Fruit fly (Drosophila melanogaster) whole organism, embryonic: ENCODE data around the gene CG3198.

Experiments
- Antp ChIP-seq: fragments of 200-800 bp; sonication (Bioruptor generic); optimal IDR thresholded peaks from 3 replicates; lab custom pipeline; 2016; ENCODE audit warnings: missing biosample characterization, missing genetic modification characterization
- Atf3 ChIP-seq: fragments of 200-800 bp; sonication (Bioruptor generic); optimal IDR thresholded peaks from 3 replicates; lab custom pipeline; 2016; ENCODE audit warnings: missing biosample characterization, missing genetic modification characterization
- Bdp1 ChIP-seq: fragments of 200-800 bp; sonication (Bioruptor generic); optimal IDR thresholded peaks from 3 replicates; lab custom pipeline; 2016; ENCODE audit warnings: missing biosample characterization, missing genetic modification characterization
- CG11456 ChIP-seq: fragments of 200-800 bp; sonication (Bioruptor generic); IDR thresholded peaks from 3 replicates; pipeline ENCODE4 v1.3.6; 2022; ENCODE audit warnings: missing biosample characterization, missing genetic modification characterization
- CG12299 ChIP-seq: fragments of 200-800 bp; sonication (Bioruptor generic); optimal IDR thresholded peaks from 2 replicates; lab custom pipeline; 2018; ENCODE audit warnings: missing biosample characterization, mild to moderate bottlenecking, missing genetic modification characterization
- CG1233 ChIP-seq: fragments of 200-800 bp; sonication (Bioruptor generic); optimal IDR thresholded peaks from 4 replicates; lab custom pipeline; 2018; ENCODE audit warnings: missing biosample characterization, mild to moderate bottlenecking, missing genetic modification characterization
- CG17568 ChIP-seq: fragments of 200-800 bp; sonication (Bioruptor generic); optimal IDR thresholded peaks from 2 replicates; lab custom pipeline; 2018; ENCODE audit warnings: missing biosample characterization, mild to moderate bottlenecking, missing genetic modification characterization, moderate library complexity
- CG1792 ChIP-seq: fragments of 200-800 bp; sonication (Bioruptor generic); optimal IDR thresholded peaks from 2 replicates; lab custom pipeline; 2016; ENCODE audit warnings: missing biosample characterization, missing genetic modification characterization
- CG18011 ChIP-seq: fragments of 200-800 bp; sonication (Bioruptor generic); optimal IDR thresholded peaks from 2 replicates; lab custom pipeline; 2017; ENCODE audit warnings: missing biosample characterization, missing genetic modification characterization, mild to moderate bottlenecking, moderate library complexity, missing genotype
- CG18764 ChIP-seq: fragments of 200-800 bp; sonication (Bioruptor generic); optimal IDR thresholded peaks from 3 replicates; lab custom pipeline; 2016; ENCODE audit warnings: missing biosample characterization, missing genetic modification characterization
- CG3163 ChIP-seq: fragments of 200-800 bp; sonication (Bioruptor generic); optimal IDR thresholded peaks from 3 replicates; lab custom pipeline; 2016; ENCODE audit warnings: missing biosample characterization, missing genetic modification characterization
- CG3838 ChIP-seq: fragments of 200-800 bp; sonication (Bioruptor generic); optimal IDR thresholded peaks from 3 replicates; lab custom pipeline; 2016; ENCODE audit warnings: missing biosample characterization, missing genetic modification characterization
- CG6689 ChIP-seq: fragments of 200-800 bp; sonication (Bioruptor generic); IDR thresholded peaks from 2 replicates; pipeline ENCODE4 v1.3.6; 2022; ENCODE audit warnings: missing biosample characterization, missing genetic modification characterization
- D ChIP-seq, 2 experiments: fragments of 200-800 bp in 1 of 2; fragments of >200 bp in 1 of 2; sonication (Bioruptor generic) in 1 of 2; optimal IDR thresholded peaks; 2 replicates in 1 of 2; 3 replicates in 1 of 2; lab custom pipeline; 2017; ENCODE audit warnings: mild to moderate bottlenecking in 1 of 2, missing biosample characterization in 1 of 2, missing genetic modification characterization in 1 of 2, missing genetic modification reagents in 1 of 2
- Fer2 ChIP-seq: fragments of 200-800 bp; sonication (Bioruptor generic); optimal IDR thresholded peaks from 2 replicates; lab custom pipeline; 2018; ENCODE audit warnings: missing biosample characterization, mild to moderate bottlenecking, missing genetic modification characterization, moderate library complexity
- Gug ChIP-seq: fragments of 200-800 bp; sonication (Bioruptor generic); IDR thresholded peaks from 4 replicates; pipeline ENCODE4 v1.3.6; 2022; ENCODE audit warnings: missing biosample characterization, missing genetic modification characterization
- HmgZ ChIP-seq: fragments of 200-800 bp; sonication (Bioruptor generic); optimal IDR thresholded peaks from 2 replicates; lab custom pipeline; 2018; ENCODE audit warnings: missing biosample characterization, mild to moderate bottlenecking, missing genetic modification characterization
- Jarid2 ChIP-seq: fragments of 200-800 bp; sonication (Bioruptor generic); optimal IDR thresholded peaks from 3 replicates; lab custom pipeline; 2017; ENCODE audit warnings: mild to moderate bottlenecking, missing biosample characterization, missing genetic modification reagents, missing genetic modification characterization
- Kr ChIP-seq: fragments of 200-800 bp; sonication (Bioruptor generic); optimal IDR thresholded peaks from 2 replicates; lab custom pipeline; 2017; ENCODE audit warnings: missing biosample characterization, mild to moderate bottlenecking, missing genetic modification characterization
- Lpt ChIP-seq: fragments of >200 bp; optimal IDR thresholded peaks from 2 replicates; lab custom pipeline; 2018; ENCODE audit warnings: missing biosample characterization, missing genetic modification characterization
- Max ChIP-seq: fragments of 200-800 bp; sonication (Bioruptor generic); optimal IDR thresholded peaks from 2 replicates; lab custom pipeline; 2016; ENCODE audit warnings: missing biosample characterization, mild to moderate bottlenecking, missing genetic modification characterization
- Mes4 ChIP-seq: fragments of 200-800 bp; sonication (Bioruptor generic); optimal IDR thresholded peaks from 2 replicates; lab custom pipeline; 2016; ENCODE audit warnings: missing biosample characterization, missing genetic modification characterization
- Mrtf ChIP-seq: fragments of 200-800 bp; sonication (Bioruptor generic); IDR thresholded peaks from 3 replicates; pipeline ENCODE4 v1.3.6; 2022; ENCODE audit warnings: missing biosample characterization, missing genetic modification characterization
- Neu2 ChIP-seq: fragments of 200-800 bp; sonication (Bioruptor generic); optimal IDR thresholded peaks from 3 replicates; lab custom pipeline; 2016; ENCODE audit warnings: missing biosample characterization, missing genetic modification characterization, borderline replicate concordance
- Nf-YA ChIP-seq: fragments of 200-800 bp; sonication (Bioruptor generic); IDR thresholded peaks from 2 replicates; pipeline ENCODE4 v1.3.6; 2022; ENCODE audit warnings: missing biosample characterization, missing genetic modification characterization
- Spps ChIP-seq: fragments of 200-800 bp; sonication (Bioruptor generic); optimal IDR thresholded peaks from 2 replicates; lab custom pipeline; 2018; ENCODE audit warnings: missing biosample characterization, mild to moderate bottlenecking, missing genetic modification characterization
- Trl ChIP-seq, 3 experiments: fragments of >200 bp in 2 of 3; fragments of 200-800 bp in 1 of 3; sonication (Bioruptor generic) in 1 of 3; optimal IDR thresholded peaks; 2 replicates in 1 of 3; 3 replicates in 2 of 3; lab custom pipeline; 2016 to 2017; ENCODE audit warnings: missing biosample characterization in 1 of 3, missing genetic modification characterization in 1 of 3
- abd-A ChIP-seq: fragments of 200-800 bp; sonication (Bioruptor generic); optimal IDR thresholded peaks from 3 replicates; lab custom pipeline; 2019; ENCODE audit warnings: missing biosample characterization, mild to moderate bottlenecking, missing genetic modification characterization, moderate library complexity
- al ChIP-seq: fragments of 200-800 bp; sonication (Bioruptor generic); IDR thresholded peaks from 2 replicates; pipeline ENCODE4 v1.3.6; 2022; ENCODE audit warnings: missing biosample characterization, missing genetic modification characterization
- amos ChIP-seq: fragments of 200-800 bp; sonication (Bioruptor generic); IDR thresholded peaks from 2 replicates; pipeline ENCODE4 v1.3.6; 2022; ENCODE audit warnings: missing biosample characterization, missing genetic modification characterization; ENCODE audit not compliant: partially characterized antibody
- cg ChIP-seq: fragments of 200-800 bp; sonication (Bioruptor generic); optimal IDR thresholded peaks from 3 replicates; lab custom pipeline; 2019; ENCODE audit warnings: missing biosample characterization, mild to moderate bottlenecking, missing genetic modification characterization, moderate library complexity
- dmrt11E ChIP-seq: fragments of 200-800 bp; sonication (Bioruptor generic); optimal IDR thresholded peaks from 3 replicates; lab custom pipeline; 2018; ENCODE audit warnings: missing biosample characterization, mild to moderate bottlenecking, missing genetic modification characterization, moderate library complexity
- ewg ChIP-seq: fragments of 200-800 bp; sonication (Bioruptor generic); optimal IDR thresholded peaks from 3 replicates; lab custom pipeline; 2017; ENCODE audit warnings: mild to moderate bottlenecking, missing biosample characterization, missing genetic modification reagents, missing genetic modification characterization
- fd102C ChIP-seq: fragments of 200-800 bp; sonication (Bioruptor generic); optimal IDR thresholded peaks from 2 replicates; lab custom pipeline; 2018; ENCODE audit warnings: missing biosample characterization, mild to moderate bottlenecking, missing genetic modification characterization, moderate library complexity
- fru ChIP-seq: fragments of >200 bp; optimal IDR thresholded peaks from 2 replicates; lab custom pipeline; 2017
- gro ChIP-seq: fragments of 200-800 bp; sonication (Bioruptor generic); optimal IDR thresholded peaks from 2 replicates; lab custom pipeline; 2016; ENCODE audit warnings: missing biosample characterization, missing genetic modification characterization
- hbn ChIP-seq: fragments of 200-800 bp; sonication (Bioruptor generic); IDR thresholded peaks from 2 replicates; pipeline ENCODE4 v1.3.6; 2022; ENCODE audit warnings: missing biosample characterization, missing genetic modification characterization; ENCODE audit not compliant: partially characterized antibody
- jigr1 ChIP-seq: fragments of 200-800 bp; sonication (Bioruptor generic); IDR thresholded peaks from 3 replicates; pipeline ENCODE4 v1.3.6; 2022; ENCODE audit warnings: missing biosample characterization, missing genetic modification characterization
- oc ChIP-seq: fragments of 200-800 bp; sonication (Bioruptor generic); optimal IDR thresholded peaks from 2 replicates; lab custom pipeline; 2018; ENCODE audit warnings: missing biosample characterization, mild to moderate bottlenecking, missing genetic modification characterization, moderate library complexity
- peb ChIP-seq: fragments of 200-800 bp; sonication (Bioruptor generic); IDR thresholded peaks from 2 replicates; pipeline ENCODE4 v1.3.6; 2022; ENCODE audit warnings: missing biosample characterization, missing genetic modification characterization
- pnt ChIP-seq: fragments of 200-800 bp; sonication (Bioruptor generic); optimal IDR thresholded peaks from 3 replicates; lab custom pipeline; 2016; ENCODE audit warnings: missing biosample characterization, missing genetic modification characterization
- pzg ChIP-seq: fragments of 200-800 bp; sonication (Bioruptor generic); optimal IDR thresholded peaks from 3 replicates; lab custom pipeline; 2018; ENCODE audit warnings: missing biosample characterization, mild to moderate bottlenecking, missing genetic modification characterization, moderate library complexity
- run ChIP-seq: fragments of 200-800 bp; sonication (Bioruptor generic); optimal IDR thresholded peaks from 3 replicates; lab custom pipeline; 2018; ENCODE audit warnings: missing biosample characterization, mild to moderate bottlenecking, missing genetic modification characterization
- sd ChIP-seq: fragments of 200-800 bp; sonication (Bioruptor generic); optimal IDR thresholded peaks from 3 replicates; lab custom pipeline; 2018; ENCODE audit warnings: missing biosample characterization, mild to moderate bottlenecking, missing genetic modification characterization, moderate library complexity
- so ChIP-seq: fragments of 200-800 bp; sonication (Bioruptor generic); IDR thresholded peaks from 3 replicates; pipeline ENCODE4 v1.3.6; 2022; ENCODE audit warnings: missing biosample characterization, missing genetic modification characterization
- tgo ChIP-seq: fragments of 200-800 bp; sonication (Bioruptor generic); IDR thresholded peaks from 3 replicates; pipeline ENCODE4 v1.3.6; 2022; ENCODE audit warnings: missing biosample characterization, missing genetic modification characterization
- tio ChIP-seq: fragments of 200-800 bp; sonication (Bioruptor generic); optimal IDR thresholded peaks from 2 replicates; lab custom pipeline; 2017; ENCODE audit warnings: missing biosample characterization, missing genetic modification characterization, inconsistent platforms
- trh ChIP-seq: fragments of 200-800 bp; sonication (Bioruptor generic); optimal IDR thresholded peaks from 2 replicates; lab custom pipeline; 2016; ENCODE audit warnings: missing biosample characterization, missing genetic modification characterization
- usp ChIP-seq: fragments of >200 bp; optimal IDR thresholded peaks from 2 replicates; lab custom pipeline; 2017; ENCODE audit warnings: missing biosample characterization, missing genetic modification characterization
- zen ChIP-seq: fragments of 200-800 bp; sonication (Bioruptor generic); optimal IDR thresholded peaks from 3 replicates; lab custom pipeline; 2018; ENCODE audit warnings: missing biosample characterization, mild to moderate bottlenecking, missing genetic modification characterization, moderate library complexity
- zf30C ChIP-seq: fragments of 200-800 bp; sonication (Bioruptor generic); optimal IDR thresholded peaks from 3 replicates; lab custom pipeline; 2018; ENCODE audit warnings: missing biosample characterization, mild to moderate bottlenecking, missing genetic modification characterization

The CG3198 gene

DNA sequence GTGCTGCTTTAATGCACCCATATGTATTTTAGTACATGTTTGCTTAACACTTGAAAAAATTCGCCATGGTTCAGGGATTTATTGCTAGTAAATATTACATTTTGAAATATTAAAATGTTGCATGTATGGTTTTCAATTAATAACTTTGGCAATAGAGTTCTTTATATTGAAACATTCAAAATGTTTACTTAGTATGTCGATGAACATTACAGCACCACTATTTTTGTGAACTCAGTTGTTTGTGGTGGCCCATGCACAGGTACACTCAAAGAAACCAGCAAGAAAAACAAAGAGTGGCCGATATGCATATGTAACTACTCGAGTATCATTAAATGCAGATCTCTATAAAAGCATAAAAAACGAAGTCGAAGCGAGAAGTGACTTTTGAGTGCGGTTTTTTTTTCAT lies 28.3 kb upstream of the CG3198 start (continued):
- TF ChIP-seq pnt (GFP tag; lab: Kevin White, UChicago) (peak; percentile 23), D (optimal IDR thresholded peaks at IDR 0.05; lab: Kevin White, UChicago) (no peak), D (GFP tag; optimal IDR thresholded peaks at IDR 0.05; lab: Kevin White, UChicago) (peak; percentile 63), CG3838 (peak; percentile 18), sd (no peak), CG18764 (GFP tag; lab: Kevin White, UChicago) (peak; percentile 23), CG1792 (no peak), usp (GFP tag; lab: Kevin White, UChicago) (no peak), gro (GFP tag; lab: Kevin White, UChicago) (no peak), zen (tag; lab: Kevin White, UChicago) (peak; percentile 59), Mrtf (GFP tag; lab: Robert Waterston, UW) (no peak), CG11456 (GFP tag; lab: Robert Waterston, UW) (no peak), abd-A (tag; lab: Kevin White, UChicago) (no peak), Spps (tag; lab: Kevin White, UChicago) (peak; percentile 40), fru (lab: Kevin White, UChicago) (no peak), CG3163 (GFP tag; lab: Kevin White, UChicago) (no peak), Bdp1 (GFP tag; lab: Kevin White, UChicago) (no peak), HmgZ (tag; lab: Kevin White, UChicago) (no peak), Fer2 (tag; lab: Kevin White, UChicago) (no peak), Trl (optimal IDR thresholded peaks at IDR 0.05; lab: Kevin White, UChicago) (no peak), Trl (GFP tag; optimal IDR thresholded peaks at IDR 0.05; lab: Kevin White, UChicago) (peak; percentile 37), Lpt (GFP tag; lab: Kevin White, UChicago) (no peak), pzg (GFP tag; lab: Kevin White, UChicago) (no peak), oc (tag; lab: Kevin White, UChicago) (peak; percentile 71), CG18011 (no peak), Atf3 (GFP tag; lab: Kevin White, UChicago) (no peak), fd102C (GFP tag; lab: Kevin White, UChicago) (no peak), CG17568 (GFP tag; lab: Kevin White, UChicago) (no peak), amos (no peak), Mes4 (GFP tag; lab: Kevin White, UChicago) (peak; percentile 58), trh (GFP tag; lab: Kevin White, UChicago) (no peak), dmrt11E (tag; lab: Kevin White, UChicago) (peak; percentile 76), Jarid2 (GFP tag; lab: Kevin White, UChicago) (no peak), cg (no peak), peb (GFP tag; lab: Robert Waterston, UW) (peak; percentile 25; the same call in 1 of the 2 replicates), hbn (GFP tag; lab: Robert Waterston, UW) (no peak), CG12299 (tag; lab: Kevin White, UChicago) (peak; percentile 16), Max (GFP tag; lab: Kevin White, UChicago) (peak; percentile 33), ewg (GFP tag; lab: Kevin White, UChicago) (peak; percentile 57), so (GFP tag; lab: Robert Waterston, UW) (peak; percentile 70; the same call in 1 of the 3 replicates), Nf-YA (GFP tag; lab: Robert Waterston, UW) (peak; percentile 47; the same call in 1 of the 2 replicates), Antp (GFP tag; lab: Kevin White, UChicago) (peak; percentile 27), al (GFP tag; lab: Robert Waterston, UW) (no peak), Neu2 (GFP tag; lab: Kevin White, UChicago) (no peak), CG1233 (GFP tag; lab: Kevin White, UChicago) (peak; percentile 46), CG6689 (GFP tag; lab: Robert Waterston, UW) (peak; percentile 79), Gug (GFP tag; lab: Robert Waterston, UW) (peak; percentile 45; the same call in 2 of the 4 replicates), run (tag; lab: Kevin White, UChicago) (peak; percentile 54), jigr1 (GFP tag; lab: Robert Waterston, UW) (peak; percentile 51; the same call in 1 of the 3 replicates), zf30C (GFP tag; lab: Kevin White, UChicago) (peak; percentile 38), Kr (GFP tag; lab: Kevin White, UChicago) (no peak), tio (GFP tag; lab: Kevin White, UChicago) (peak; percentile 58), tgo (GFP tag; lab: Robert Waterston, UW) (peak; percentile 63)
